Fruit fly (Drosophila melanogaster) whole organism, embryonic: ENCODE measurements around the gene CG7794.

Experiments used
- ATbp ChIP-seq: fragments of 200-800 bp; sonication (Bioruptor generic); optimal IDR thresholded peaks from 2 replicates; lab custom pipeline; 2017; ENCODE audit warnings: missing biosample characterization, mild to moderate bottlenecking, missing genetic modification characterization, missing genetic modification reagents
- Aef1 ChIP-seq: fragments of 200-800 bp; sonication (Bioruptor generic); IDR thresholded peaks from 3 replicates; pipeline ENCODE4 v1.3.6; 2022; ENCODE audit warnings: missing biosample characterization, missing genetic modification characterization
- Awh ChIP-seq: fragments of 200-800 bp; sonication (Bioruptor generic); IDR thresholded peaks from 2 replicates; pipeline ENCODE4, ENCODE4 v1.3.6; 2022; ENCODE audit warnings: missing biosample characterization, missing genetic modification characterization
- CG11247 ChIP-seq: fragments of 200-800 bp; sonication (Bioruptor generic); IDR thresholded peaks from 2 replicates; pipeline ENCODE4 v1.3.6; 2022; ENCODE audit warnings: missing biosample characterization, missing genetic modification characterization
- CG11504 ChIP-seq: fragments of 200-800 bp; sonication (Bioruptor generic); optimal IDR thresholded peaks from 3 replicates; lab custom pipeline; 2019; ENCODE audit warnings: missing biosample characterization, mild to moderate bottlenecking, missing genetic modification characterization, moderate library complexity
- CG12071 ChIP-seq: fragments of 200-800 bp; sonication (Bioruptor generic); optimal IDR thresholded peaks from 3 replicates; lab custom pipeline; 2018; ENCODE audit warnings: missing biosample characterization, mild to moderate bottlenecking, missing genetic modification characterization
- CG1603 ChIP-seq: fragments of 200-800 bp; sonication (Bioruptor generic); optimal IDR thresholded peaks from 2 replicates; lab custom pipeline; 2019; ENCODE audit warnings: missing biosample characterization, mild to moderate bottlenecking, missing genetic modification characterization, moderate library complexity
- CG18619 ChIP-seq: fragments of 200-800 bp; sonication (Bioruptor generic); optimal IDR thresholded peaks from 3 replicates; lab custom pipeline; 2017; ENCODE audit warnings: missing biosample characterization, mild to moderate bottlenecking, missing genetic modification characterization
- CG31441 ChIP-seq: fragments of 200-800 bp; sonication (Bioruptor generic); IDR thresholded peaks from 2 replicates; pipeline ENCODE4 v1.3.6; 2022; ENCODE audit warnings: missing biosample characterization, missing genetic modification characterization
- CG4707 ChIP-seq: fragments of 200-800 bp; sonication (Bioruptor generic); optimal IDR thresholded peaks from 2 replicates; lab custom pipeline; 2018; ENCODE audit warnings: missing biosample characterization, mild to moderate bottlenecking, missing genetic modification characterization, moderate library complexity
- CG5953 ChIP-seq: fragments of 200-800 bp; sonication (Bioruptor generic); IDR thresholded peaks from 2 replicates; pipeline ENCODE4 v1.3.6; 2022; ENCODE audit warnings: missing biosample characterization, missing genetic modification characterization
- CG7786 ChIP-seq: fragments of 200-800 bp; sonication (Bioruptor generic); optimal IDR thresholded peaks from 2 replicates; lab custom pipeline; 2016; ENCODE audit warnings: missing biosample characterization, missing genetic modification characterization
- CG9876 ChIP-seq: fragments of 200-800 bp; sonication (Bioruptor generic); optimal IDR thresholded peaks from 2 replicates; lab custom pipeline; 2016; ENCODE audit warnings: missing biosample characterization, missing genetic modification characterization
- D ChIP-seq, 2 experiments: fragments of 200-800 bp in 1 of 2; fragments of >200 bp in 1 of 2; sonication (Bioruptor generic) in 1 of 2; optimal IDR thresholded peaks; 2 replicates in 1 of 2; 3 replicates in 1 of 2; lab custom pipeline; 2017; ENCODE audit warnings: mild to moderate bottlenecking in 1 of 2, missing biosample characterization in 1 of 2, missing genetic modification characterization in 1 of 2, missing genetic modification reagents in 1 of 2
- Elba2 ChIP-seq: fragments of 200-800 bp; sonication (Bioruptor generic); optimal IDR thresholded peaks from 3 replicates; lab custom pipeline; 2016; ENCODE audit warnings: missing biosample characterization, missing genetic modification characterization
- Ets97D ChIP-seq: fragments of 200-800 bp; sonication (Bioruptor generic); optimal IDR thresholded peaks from 3 replicates; lab custom pipeline; 2016; ENCODE audit warnings: missing biosample characterization, missing genetic modification characterization
- GATAe ChIP-seq: fragments of 200-800 bp; sonication (Bioruptor generic); conservative IDR thresholded peaks from 2 replicates; pipeline ENCODE4 v1.3.6; 2022; ENCODE audit warnings: missing biosample characterization, missing genetic modification characterization
- HHEX ChIP-seq: fragments of 200-800 bp; sonication (Bioruptor generic); optimal IDR thresholded peaks from 3 replicates; lab custom pipeline; 2017; ENCODE audit warnings: missing biosample characterization, mild to moderate bottlenecking, missing genetic modification characterization, missing genetic modification reagents
- HLH4C ChIP-seq: fragments of 200-800 bp; sonication (Bioruptor generic); IDR thresholded peaks from 3 replicates; pipeline ENCODE4 v1.3.6; 2022; ENCODE audit warnings: missing biosample characterization, missing genetic modification characterization; ENCODE audit not compliant: partially characterized antibody
- HmgZ ChIP-seq: fragments of 200-800 bp; sonication (Bioruptor generic); optimal IDR thresholded peaks from 2 replicates; lab custom pipeline; 2018; ENCODE audit warnings: missing biosample characterization, mild to moderate bottlenecking, missing genetic modification characterization
- Hmr ChIP-seq: fragments of 200-800 bp; sonication (Bioruptor generic); optimal IDR thresholded peaks from 3 replicates; lab custom pipeline; 2017; ENCODE audit warnings: mild to moderate bottlenecking, missing biosample characterization, missing genetic modification reagents, missing genetic modification characterization
- Hr3 ChIP-seq: fragments of 200-800 bp; sonication (Bioruptor generic); optimal IDR thresholded peaks from 3 replicates; lab custom pipeline; 2016; ENCODE audit warnings: missing biosample characterization, missing genetic modification characterization
- Hr51 ChIP-seq, 2 experiments: fragments of 200-800 bp; sonication (Bioruptor generic); optimal IDR thresholded peaks; 2 replicates in 1 of 2; 3 replicates in 1 of 2; lab custom pipeline; 2016 to 2018; ENCODE audit warnings: missing biosample characterization in 2 of 2, missing genetic modification characterization in 2 of 2, mild to moderate bottlenecking in 1 of 2, moderate library complexity in 1 of 2
- Jarid2 ChIP-seq: fragments of 200-800 bp; sonication (Bioruptor generic); optimal IDR thresholded peaks from 3 replicates; lab custom pipeline; 2017; ENCODE audit warnings: mild to moderate bottlenecking, missing biosample characterization, missing genetic modification reagents, missing genetic modification characterization
- Kr ChIP-seq: fragments of 200-800 bp; sonication (Bioruptor generic); optimal IDR thresholded peaks from 2 replicates; lab custom pipeline; 2017; ENCODE audit warnings: missing biosample characterization, mild to moderate bottlenecking, missing genetic modification characterization
- Nf-YB ChIP-seq: fragments of 200-800 bp; sonication (Bioruptor generic); optimal IDR thresholded peaks from 3 replicates; lab custom pipeline; 2019; ENCODE audit warnings: missing biosample characterization, mild to moderate bottlenecking, missing genetic modification characterization, moderate library complexity
- bab2 ChIP-seq: fragments of 200-800 bp; sonication (Bioruptor generic); optimal IDR thresholded peaks from 2 replicates; lab custom pipeline; 2016; ENCODE audit warnings: missing biosample characterization, missing genetic modification characterization
- chinmo ChIP-seq: fragments of 200-800 bp; sonication (Bioruptor generic); IDR thresholded peaks from 4 replicates; pipeline ENCODE4 v1.3.6; 2022; ENCODE audit warnings: missing biosample characterization, missing genetic modification characterization; ENCODE audit not compliant: partially characterized antibody
- croc ChIP-seq: fragments of 200-800 bp; sonication (Bioruptor generic); conservative IDR thresholded peaks from 3 replicates; pipeline ENCODE4 v1.3.6; 2022; ENCODE audit warnings: missing biosample characterization, missing genetic modification characterization
- cwo ChIP-seq: fragments of 200-800 bp; sonication (Bioruptor generic); optimal IDR thresholded peaks from 3 replicates; lab custom pipeline; 2017; ENCODE audit warnings: missing biosample characterization, missing genetic modification characterization, mild to moderate bottlenecking, moderate library complexity, missing genetic modification reagents
- dmrt11E ChIP-seq: fragments of 200-800 bp; sonication (Bioruptor generic); optimal IDR thresholded peaks from 3 replicates; lab custom pipeline; 2018; ENCODE audit warnings: missing biosample characterization, mild to moderate bottlenecking, missing genetic modification characterization, moderate library complexity
- emc ChIP-seq: fragments of 200-800 bp; sonication (Bioruptor generic); optimal IDR thresholded peaks from 2 replicates; lab custom pipeline; 2016; ENCODE audit warnings: missing biosample characterization, missing genetic modification characterization
- ems ChIP-seq: fragments of 200-800 bp; sonication (Bioruptor generic); optimal IDR thresholded peaks from 3 replicates; lab custom pipeline; 2016; ENCODE audit warnings: missing biosample characterization, missing genetic modification characterization
- esg ChIP-seq: fragments of 200-800 bp; sonication (Bioruptor generic); conservative IDR thresholded peaks from 2 replicates; pipeline ENCODE4 v1.3.6; 2022; ENCODE audit warnings: missing biosample characterization, missing genetic modification characterization
- ewg ChIP-seq: fragments of 200-800 bp; sonication (Bioruptor generic); optimal IDR thresholded peaks from 3 replicates; lab custom pipeline; 2017; ENCODE audit warnings: mild to moderate bottlenecking, missing biosample characterization, missing genetic modification reagents, missing genetic modification characterization
- fd64A ChIP-seq: fragments of 200-800 bp; sonication (Bioruptor generic); optimal IDR thresholded peaks from 3 replicates; lab custom pipeline; 2018; ENCODE audit warnings: missing biosample characterization, mild to moderate bottlenecking, missing genetic modification characterization
- gcm2 ChIP-seq: fragments of 200-800 bp; sonication (Bioruptor generic); optimal IDR thresholded peaks from 2 replicates; lab custom pipeline; 2016; ENCODE audit warnings: missing biosample characterization, missing genetic modification characterization
- ham ChIP-seq: fragments of 200-800 bp; sonication (Bioruptor generic); IDR thresholded peaks from 2 replicates; pipeline ENCODE4 v1.3.6; 2022; ENCODE audit warnings: missing biosample characterization, missing genetic modification characterization
- hbn ChIP-seq: fragments of 200-800 bp; sonication (Bioruptor generic); IDR thresholded peaks from 2 replicates; pipeline ENCODE4 v1.3.6; 2022; ENCODE audit warnings: missing biosample characterization, missing genetic modification characterization; ENCODE audit not compliant: partially characterized antibody
- hkb ChIP-seq, 2 experiments: fragments of 200-800 bp in 1 of 2; fragments of >200 bp in 1 of 2; sonication (Bioruptor generic) in 1 of 2; IDR thresholded peaks in 1 of 2; optimal IDR thresholded peaks in 1 of 2; 2 replicates each; pipeline versions ENCODE4 v1.3.6 to Lab custom; 2017 to 2022; ENCODE audit warnings: missing biosample characterization in 1 of 2, missing genetic modification characterization in 1 of 2
- lmd ChIP-seq: fragments of 200-800 bp; sonication (Bioruptor generic); IDR thresholded peaks from 2 replicates; pipeline ENCODE4 v1.3.6; 2022; ENCODE audit warnings: missing biosample characterization, missing genetic modification characterization
- nerfin-2 ChIP-seq: fragments of 200-800 bp; sonication (Bioruptor generic); IDR thresholded peaks from 2 replicates; pipeline ENCODE4 v1.3.6; 2022; ENCODE audit warnings: missing biosample characterization, missing genetic modification characterization; ENCODE audit not compliant: partially characterized antibody
- odd ChIP-seq: fragments of 200-800 bp; sonication (Bioruptor generic); optimal IDR thresholded peaks from 2 replicates; lab custom pipeline; 2017; ENCODE audit warnings: missing biosample characterization, mild to moderate bottlenecking, missing genetic modification characterization
- pb ChIP-seq: fragments of 200-800 bp; sonication (Bioruptor generic); optimal IDR thresholded peaks from 3 replicates; lab custom pipeline; 2016; ENCODE audit warnings: missing biosample characterization, missing genetic modification characterization
- peb ChIP-seq: fragments of 200-800 bp; sonication (Bioruptor generic); IDR thresholded peaks from 2 replicates; pipeline ENCODE4 v1.3.6; 2022; ENCODE audit warnings: missing biosample characterization, missing genetic modification characterization
- ro ChIP-seq: fragments of 200-800 bp; sonication (Bioruptor generic); IDR thresholded peaks from 2 replicates; pipeline ENCODE4 v1.3.6; 2022; ENCODE audit warnings: missing biosample characterization, missing genetic modification characterization
- sqz ChIP-seq: fragments of 200-800 bp; sonication (Bioruptor generic); optimal IDR thresholded peaks from 3 replicates; lab custom pipeline; 2018; ENCODE audit warnings: missing biosample characterization, mild to moderate bottlenecking, missing genetic modification characterization
- tio ChIP-seq: fragments of 200-800 bp; sonication (Bioruptor generic); optimal IDR thresholded peaks from 2 replicates; lab custom pipeline; 2017; ENCODE audit warnings: missing biosample characterization, missing genetic modification characterization, inconsistent platforms
- unc-4 ChIP-seq: fragments of 200-800 bp; sonication (Bioruptor generic); IDR thresholded peaks from 2 replicates; pipeline ENCODE4 v1.3.6; 2022; ENCODE audit warnings: missing biosample characterization, missing genetic modification characterization; ENCODE audit not compliant: partially characterized antibody

The CG7794 gene

DNA sequence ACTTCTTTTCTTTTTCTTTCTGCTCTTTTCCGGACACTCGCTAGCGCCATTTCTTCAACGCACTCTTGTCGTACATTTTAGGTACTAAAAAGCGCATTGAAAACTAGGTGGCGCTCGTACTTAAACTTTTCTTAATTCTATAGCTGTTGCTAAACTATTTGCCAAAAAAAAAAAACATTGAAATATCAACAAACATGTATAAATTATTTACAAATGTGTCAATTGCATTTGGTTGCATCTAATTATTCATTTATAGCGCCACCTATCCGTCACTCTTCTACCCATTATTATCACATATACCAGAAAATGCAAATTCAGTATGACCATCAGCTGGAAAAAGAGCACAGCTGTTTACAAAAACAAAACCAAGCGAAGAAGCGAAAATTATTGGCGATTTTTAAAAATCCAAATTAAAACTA is 2.2 kb upstream of the CG7794 start, which contains the start of gene CG7785 (continued):
- no peak for TF ChIP-seq chinmo (GFP tag; lab: Robert Waterston, UW)
- TF ChIP-seq CG18619 (GFP tag; lab: Kevin White, UChicago), result peak; percentile 49
- TF ChIP-seq hbn (GFP tag; lab: Robert Waterston, UW), result no peak
- TF ChIP-seq Hr3, result peak; percentile 68
- TF ChIP-seq D (optimal IDR thresholded peaks at IDR 0.05; lab: Kevin White, UChicago), result no peak
- peak; percentile 36 for TF ChIP-seq D (GFP tag; optimal IDR thresholded peaks at IDR 0.05; lab: Kevin White, UChicago)
- TF ChIP-seq croc (GFP tag; lab: Robert Waterston, UW), result peak; percentile 27; the same call in 2 of the 3 replicates
- TF ChIP-seq ATbp (GFP tag; lab: Kevin White, UChicago), result peak; percentile 32
- TF ChIP-seq gcm2 (GFP tag; lab: Kevin White, UChicago), result no peak
- TF ChIP-seq Elba2 (GFP tag; lab: Kevin White, UChicago), result peak; percentile 29
- peak; percentile 55 for TF ChIP-seq tio
- TF ChIP-seq CG7786, result peak; percentile 9
- TF ChIP-seq CG12071 (GFP tag; lab: Kevin White, UChicago), result no peak
- TF ChIP-seq sqz (GFP tag; lab: Kevin White, UChicago), result peak; percentile 45
- peak; percentile 30 for TF ChIP-seq HmgZ (tag; lab: Kevin White, UChicago)
- TF ChIP-seq cwo (GFP tag; lab: Kevin White, UChicago), result no peak
- TF ChIP-seq peb, result no peak
- TF ChIP-seq ham (GFP tag; lab: Robert Waterston, UW), result no peak
- TF ChIP-seq esg (GFP tag; lab: Robert Waterston, UW), result no peak; the same call in 1 of the 2 replicates
- TF ChIP-seq unc-4 (GFP tag; lab: Robert Waterston, UW), result no peak
- TF ChIP-seq HHEX, result peak; percentile 6
- peak; percentile 63 for TF ChIP-seq dmrt11E (tag; lab: Kevin White, UChicago)
- TF ChIP-seq emc, result no peak
- no peak for TF ChIP-seq ro (GFP tag; lab: Robert Waterston, UW)
- peak; percentile 61; the same call in 1 of the 2 replicates for TF ChIP-seq lmd
- no peak for TF ChIP-seq CG4707 (GFP tag; lab: Kevin White, UChicago)
- TF ChIP-seq odd (GFP tag; lab: Kevin White, UChicago), result no peak
- TF ChIP-seq Nf-YB, result no peak
- TF ChIP-seq CG1603 (tag; lab: Kevin White, UChicago), result peak; percentile 33
- TF ChIP-seq Hmr (GFP tag; lab: Kevin White, UChicago), result peak; percentile 62
- TF ChIP-seq CG9876 (GFP tag; lab: Kevin White, UChicago), result peak; percentile 56
- TF ChIP-seq fd64A (GFP tag; lab: Kevin White, UChicago), result no peak
- TF ChIP-seq bab2 (GFP tag; lab: Kevin White, UChicago), result peak; percentile 22
- TF ChIP-seq CG11504, result peak; percentile 73
- no peak for TF ChIP-seq CG5953
- TF ChIP-seq Kr, result no peak
- TF ChIP-seq pb (GFP tag; lab: Kevin White, UChicago), result peak; percentile 21
- peak; percentile 89 for TF ChIP-seq hkb (optimal IDR thresholded peaks at IDR 0.05; lab: Kevin White, UChicago)
- no peak for TF ChIP-seq hkb (GFP tag; IDR thresholded peaks at IDR 0.05; lab: Robert Waterston, UW)
- TF ChIP-seq HLH4C (GFP tag; lab: Robert Waterston, UW), result no peak
- TF ChIP-seq Aef1, result peak; percentile 66
- TF ChIP-seq Jarid2, result peak; percentile 22
- no peak for TF ChIP-seq nerfin-2 (GFP tag; lab: Robert Waterston, UW)
- no peak for TF ChIP-seq ewg (GFP tag; lab: Kevin White, UChicago)
- TF ChIP-seq ems (GFP tag; lab: Kevin White, UChicago), result no peak
- TF ChIP-seq CG31441 (GFP tag; lab: Robert Waterston, UW), result peak; percentile 70
- no peak for TF ChIP-seq Awh (GFP tag; lab: Robert Waterston, UW)
- TF ChIP-seq GATAe (GFP tag; lab: Robert Waterston, UW), result no peak
- peak; percentile 24 to 62 for TF ChIP-seq Hr51 (GFP tag; optimal IDR thresholded peaks at IDR 0.05; lab: Kevin White, UChicago)
- peak; percentile 88 for TF ChIP-seq Ets97D (GFP tag; lab: Kevin White, UChicago)
- peak; percentile 61 for TF ChIP-seq CG11247 (GFP tag; lab: Robert Waterston, UW)
